Worm (Caenorhabditis elegans): ENCODE measurements around the gene F16G10.1.

Gene F16G10.1

ce11 chrII:2450990-2451389 lies 46.9 kb downstream of the F16G10.1 start (continued):
- TF ChIP-seq nfya-2 (GFP tag; IDR thresholded peaks at IDR 0.05) (no peak), B0035.1 (tag; optimal IDR thresholded peaks at IDR 0.05) (no peak), lir-1 (GFP tag; conservative IDR thresholded peaks at IDR 0.05) (peak; percentile 78; the same call in 1 of the 2 replicates), attf-5 (GFP tag; optimal IDR thresholded peaks at IDR 0.05) (peak; percentile 51), ccch-3 (GFP tag; optimal IDR thresholded peaks at IDR 0.05) (no peak), madf-10 (tag; optimal IDR thresholded peaks at IDR 0.05) (peak; percentile 24), F55B11.4 (tag; optimal IDR thresholded peaks at IDR 0.05; ENCODE audit: borderline replicate concordance, insufficient read depth) (no peak), attf-3 (GFP tag; conservative IDR thresholded peaks at IDR 0.05) (peak; percentile 61; the same call in 1 of the 2 replicates), ekl-4 (GFP tag; IDR thresholded peaks at IDR 0.05) (peak; percentile 84), F52B5.7 (tag; optimal IDR thresholded peaks at IDR 0.05) (peak; percentile 15), egl-18 (GFP tag; IDR thresholded peaks at IDR 0.05) (0 out of 2 replicates have a peak, but pooled peaks have one; percentile 13), rec-8 (tag; optimal IDR thresholded peaks at IDR 0.05) (peak in 1 of 2 experiments; percentile 38), unc-130 (GFP tag; optimal IDR thresholded peaks at IDR 0.05) (peak; percentile 87), ztf-28 (GFP tag; IDR thresholded peaks at IDR 0.05) (peak; percentile 96), C06A6.2 (GFP tag; conservative IDR thresholded peaks at IDR 0.05) (no peak), ztf-18 (tag; optimal IDR thresholded peaks at IDR 0.05) (no peak), unc-62 (GFP tag; optimal IDR thresholded peaks at IDR 0.05) (no peak), ztf-22 (GFP tag; optimal IDR thresholded peaks at IDR 0.05) (no peak), nhr-90 (tag; optimal IDR thresholded peaks at IDR 0.05) (no peak), lin-35 (GFP tag; optimal IDR thresholded peaks at IDR 0.05) (peak; percentile 26 to 61 (median 53)), Y53F4B.3 (GFP tag; IDR thresholded peaks at IDR 0.05) (no peak), F39B2.1 (GFP tag; IDR thresholded peaks at IDR 0.05) (0 out of 2 replicates have a peak, but pooled peaks have one; percentile 27), sdz-38 (tag; optimal IDR thresholded peaks at IDR 0.05) (no peak), hlh-12 (tag; optimal IDR thresholded peaks at IDR 0.05) (no peak), hsf-1 (GFP tag; IDR thresholded peaks at IDR 0.05) (peak; percentile 86), sptf-2 (GFP tag; optimal IDR thresholded peaks at IDR 0.05) (no peak), dox-1 (GFP tag; IDR thresholded peaks at IDR 0.05) (peak; percentile 95), Y67H2A.10 (GFP tag; conservative IDR thresholded peaks at IDR 0.05) (peak; percentile 82), C17E4.6 (GFP tag; IDR thresholded peaks at IDR 0.05) (peak; percentile 87), athp-1 (tag; optimal IDR thresholded peaks at IDR 0.05) (peak; percentile 84), Y56A3A.18 (GFP tag; IDR thresholded peaks at IDR 0.05) (no peak), nhr-179 (tag; optimal IDR thresholded peaks at IDR 0.05) (no peak), Y79H2A.3 (GFP tag; conservative IDR thresholded peaks at IDR 0.05) (peak; percentile 91), ceh-40 (GFP tag; IDR thresholded peaks at IDR 0.05) (0 out of 2 replicates have a peak, but pooled peaks have one; percentile 39), F37B4.10 (GFP tag; IDR thresholded peaks at IDR 0.05) (no peak), zim-3 (tag; optimal IDR thresholded peaks at IDR 0.05) (no peak), ZK185.1 (tag; optimal IDR thresholded peaks at IDR 0.05; ENCODE audit: poor library complexity, severe bottlenecking) (no peak), snpc-4 (GFP tag; optimal IDR thresholded peaks at IDR 0.05) (no peak), snpc-4 (tag; optimal IDR thresholded peaks at IDR 0.05) (peak in 2 of 4 experiments; percentile 2 to 36), cebp-1 (GFP tag; IDR thresholded peaks at IDR 0.05) (peak; percentile 79), cebp-1 (tag; optimal IDR thresholded peaks at IDR 0.05) (peak; percentile 59), chd-7 (tag; optimal IDR thresholded peaks at IDR 0.05) (peak; percentile 25), D2030.7 (GFP tag; IDR thresholded peaks at IDR 0.05) (peak; percentile 95), mxl-1 (tag; optimal IDR thresholded peaks at IDR 0.05) (no peak), ztf-25 (GFP tag; IDR thresholded peaks at IDR 0.05) (peak; percentile 95), F10E7.11 (tag; optimal IDR thresholded peaks at IDR 0.05) (no peak), Y53G8AR.9 (GFP tag; conservative IDR thresholded peaks at IDR 0.05) (peak; percentile 91), ztf-3 (GFP tag; optimal IDR thresholded peaks at IDR 0.05) (no peak), madf-8 (GFP tag; conservative IDR thresholded peaks at IDR 0.05) (peak; percentile 99)
